Fruit fly (Drosophila melanogaster) whole organism, embryonic: ENCODE data around the gene Ucp4A.

ENCODE experiments used
- ATbp ChIP-seq: fragments of 200-800 bp; sonication (Bioruptor generic); optimal IDR thresholded peaks from 2 replicates; lab custom pipeline; 2017; ENCODE audit warnings: missing biosample characterization, mild to moderate bottlenecking, missing genetic modification characterization, missing genetic modification reagents
- Adf1 ChIP-seq: fragments of 200-800 bp; sonication (Bioruptor generic); IDR thresholded peaks from 2 replicates; pipeline ENCODE4 v1.3.6; 2022; ENCODE audit warnings: missing biosample characterization, missing genetic modification characterization
- CG11085 ChIP-seq: fragments of 200-800 bp; sonication (Bioruptor generic); IDR thresholded peaks from 2 replicates; pipeline ENCODE4 v1.3.6; 2022; ENCODE audit warnings: missing biosample characterization, missing genetic modification characterization
- CG12391 ChIP-seq: fragments of 200-800 bp; sonication (Bioruptor generic); optimal IDR thresholded peaks from 3 replicates; lab custom pipeline; 2018; ENCODE audit warnings: missing biosample characterization, mild to moderate bottlenecking, missing genetic modification characterization, moderate library complexity
- CG12769 ChIP-seq: fragments of 200-800 bp; sonication (Bioruptor generic); optimal IDR thresholded peaks from 2 replicates; lab custom pipeline; 2019; ENCODE audit warnings: missing biosample characterization, mild to moderate bottlenecking, missing genetic modification characterization, moderate library complexity
- CG15479 ChIP-seq: fragments of 200-800 bp; sonication (Bioruptor generic); optimal IDR thresholded peaks from 3 replicates; lab custom pipeline; 2019; ENCODE audit warnings: missing biosample characterization, mild to moderate bottlenecking, missing genetic modification characterization, moderate library complexity
- CG3407 ChIP-seq: fragments of 200-800 bp; sonication (Bioruptor generic); optimal IDR thresholded peaks from 2 replicates; lab custom pipeline; 2018; ENCODE audit warnings: missing biosample characterization, mild to moderate bottlenecking, missing genetic modification characterization
- CG4424 ChIP-seq: fragments of 200-800 bp; sonication (Bioruptor generic); optimal IDR thresholded peaks from 3 replicates; lab custom pipeline; 2016; ENCODE audit warnings: missing biosample characterization, missing genetic modification characterization
- CG4707 ChIP-seq: fragments of 200-800 bp; sonication (Bioruptor generic); optimal IDR thresholded peaks from 2 replicates; lab custom pipeline; 2018; ENCODE audit warnings: missing biosample characterization, mild to moderate bottlenecking, missing genetic modification characterization, moderate library complexity
- CG7928 ChIP-seq: fragments of 200-800 bp; sonication (Bioruptor generic); optimal IDR thresholded peaks from 2 replicates; lab custom pipeline; 2017; ENCODE audit warnings: missing biosample characterization, mild to moderate bottlenecking, missing genetic modification characterization
- CG7963 ChIP-seq: fragments of 200-800 bp; sonication (Bioruptor generic); IDR thresholded peaks from 3 replicates; pipeline ENCODE4 v1.3.6; 2022; ENCODE audit warnings: missing biosample characterization, missing genetic modification characterization; ENCODE audit not compliant: partially characterized antibody
- Drgx ChIP-seq: fragments of 200-800 bp; sonication (Bioruptor generic); IDR thresholded peaks from 2 replicates; pipeline ENCODE4 v1.3.6; 2022; ENCODE audit warnings: missing biosample characterization, missing genetic modification characterization
- Elba2 ChIP-seq: fragments of 200-800 bp; sonication (Bioruptor generic); optimal IDR thresholded peaks from 3 replicates; lab custom pipeline; 2016; ENCODE audit warnings: missing biosample characterization, missing genetic modification characterization
- Ets65A ChIP-seq: fragments of 200-800 bp; sonication (Bioruptor generic); peaks from one replicate; lab custom pipeline; 2016; ENCODE audit warnings: missing biosample characterization, missing genetic modification characterization
- GATAe ChIP-seq: fragments of 200-800 bp; sonication (Bioruptor generic); conservative IDR thresholded peaks from 2 replicates; pipeline ENCODE4 v1.3.6; 2022; ENCODE audit warnings: missing biosample characterization, missing genetic modification characterization
- HLH54F ChIP-seq: fragments of 200-800 bp; sonication (Bioruptor generic); optimal IDR thresholded peaks from 3 replicates; lab custom pipeline; 2016; ENCODE audit warnings: missing biosample characterization, missing genetic modification characterization
- HLHmδ ChIP-seq: fragments of 200-800 bp; sonication (Bioruptor generic); optimal IDR thresholded peaks from 2 replicates; lab custom pipeline; 2018; ENCODE audit warnings: missing biosample characterization, mild to moderate bottlenecking, missing genetic modification characterization, moderate library complexity
- Hey ChIP-seq: fragments of 200-800 bp; sonication (Bioruptor generic); optimal IDR thresholded peaks from 3 replicates; lab custom pipeline; 2018; ENCODE audit warnings: missing biosample characterization, mild to moderate bottlenecking, missing genetic modification characterization
- Hmr ChIP-seq: fragments of 200-800 bp; sonication (Bioruptor generic); optimal IDR thresholded peaks from 3 replicates; lab custom pipeline; 2017; ENCODE audit warnings: mild to moderate bottlenecking, missing biosample characterization, missing genetic modification reagents, missing genetic modification characterization
- Hr78 ChIP-seq, 2 experiments: fragments of 200-800 bp in 1 of 2; fragments of >200 bp in 1 of 2; sonication (Bioruptor generic) in 1 of 2; optimal IDR thresholded peaks; 2 replicates each; lab custom pipeline; 2017 to 2019; ENCODE audit warnings: missing biosample characterization in 2 of 2, missing genetic modification characterization in 2 of 2, mild to moderate bottlenecking in 1 of 2, moderate library complexity in 1 of 2
- MESR4 ChIP-seq: fragments of 200-800 bp; sonication (Bioruptor generic); optimal IDR thresholded peaks from 2 replicates; lab custom pipeline; 2018; ENCODE audit warnings: missing biosample characterization, mild to moderate bottlenecking, missing genetic modification characterization, moderate library complexity
- Mes4 ChIP-seq: fragments of 200-800 bp; sonication (Bioruptor generic); optimal IDR thresholded peaks from 2 replicates; lab custom pipeline; 2016; ENCODE audit warnings: missing biosample characterization, missing genetic modification characterization
- NfI ChIP-seq: fragments of 200-800 bp; sonication (Bioruptor generic); optimal IDR thresholded peaks from 3 replicates; lab custom pipeline; 2018; ENCODE audit warnings: missing biosample characterization, mild to moderate bottlenecking, missing genetic modification characterization, moderate library complexity
- TFAM ChIP-seq: fragments of 200-800 bp; sonication (Bioruptor generic); optimal IDR thresholded peaks from 2 replicates; lab custom pipeline; 2017; ENCODE audit warnings: missing biosample characterization, missing genetic modification characterization, inconsistent platforms
- Xrp1 ChIP-seq: fragments of 200-800 bp; sonication (Bioruptor generic); IDR thresholded peaks from 2 replicates; pipeline ENCODE4 v1.3.6; 2022; ENCODE audit warnings: missing biosample characterization, missing genetic modification characterization
- amos ChIP-seq: fragments of 200-800 bp; sonication (Bioruptor generic); IDR thresholded peaks from 2 replicates; pipeline ENCODE4 v1.3.6; 2022; ENCODE audit warnings: missing biosample characterization, missing genetic modification characterization; ENCODE audit not compliant: partially characterized antibody
- br ChIP-seq: fragments of >200 bp; optimal IDR thresholded peaks from 2 replicates; lab custom pipeline; 2017
- bsh ChIP-seq, 2 experiments: fragments of 200-800 bp; sonication (Bioruptor generic); optimal IDR thresholded peaks; 2 replicates each; lab custom pipeline; 2017 to 2018; ENCODE audit warnings: mild to moderate bottlenecking in 2 of 2, missing biosample characterization in 2 of 2, missing genetic modification characterization in 2 of 2, moderate library complexity in 1 of 2
- dati ChIP-seq: fragments of 200-800 bp; sonication (Bioruptor generic); IDR thresholded peaks from 2 replicates; pipeline ENCODE4 v1.3.6; 2022; ENCODE audit warnings: missing biosample characterization, missing genetic modification characterization
- dm ChIP-seq: fragments of 200-800 bp; sonication (Bioruptor generic); optimal IDR thresholded peaks from 3 replicates; lab custom pipeline; 2016; ENCODE audit warnings: missing biosample characterization, missing genetic modification characterization
- dmrt11E ChIP-seq: fragments of 200-800 bp; sonication (Bioruptor generic); optimal IDR thresholded peaks from 3 replicates; lab custom pipeline; 2018; ENCODE audit warnings: missing biosample characterization, mild to moderate bottlenecking, missing genetic modification characterization, moderate library complexity
- esg ChIP-seq: fragments of 200-800 bp; sonication (Bioruptor generic); conservative IDR thresholded peaks from 2 replicates; pipeline ENCODE4 v1.3.6; 2022; ENCODE audit warnings: missing biosample characterization, missing genetic modification characterization
- fd3F ChIP-seq: fragments of 200-800 bp; sonication (Bioruptor generic); optimal IDR thresholded peaks from 2 replicates; lab custom pipeline; 2018; ENCODE audit warnings: missing biosample characterization, mild to moderate bottlenecking, missing genetic modification characterization, moderate library complexity
- ftz-f1 ChIP-seq: fragments of 200-800 bp; sonication (Bioruptor generic); optimal IDR thresholded peaks from 2 replicates; lab custom pipeline; 2016; ENCODE audit warnings: missing biosample characterization, missing genetic modification characterization
- gce ChIP-seq: fragments of 200-800 bp; sonication (Bioruptor generic); IDR thresholded peaks from 3 replicates; pipeline ENCODE4 v1.3.6; 2022; ENCODE audit warnings: missing biosample characterization, missing genetic modification characterization
- gt ChIP-seq: fragments of 200-800 bp; sonication (Bioruptor generic); IDR thresholded peaks from 2 replicates; pipeline ENCODE4 v1.3.6; 2022; ENCODE audit warnings: missing biosample characterization, missing genetic modification characterization
- h ChIP-seq: fragments of >200 bp; optimal IDR thresholded peaks from 2 replicates; lab custom pipeline; 2017
- hkb ChIP-seq, 2 experiments: fragments of 200-800 bp in 1 of 2; fragments of >200 bp in 1 of 2; sonication (Bioruptor generic) in 1 of 2; IDR thresholded peaks in 1 of 2; optimal IDR thresholded peaks in 1 of 2; 2 replicates each; pipeline versions ENCODE4 v1.3.6 to Lab custom; 2017 to 2022; ENCODE audit warnings: missing biosample characterization in 1 of 2, missing genetic modification characterization in 1 of 2
- inv ChIP-seq: fragments of 200-800 bp; sonication (Bioruptor generic); IDR thresholded peaks from 2 replicates; pipeline ENCODE4 v1.3.6; 2022; ENCODE audit warnings: missing biosample characterization, missing genetic modification characterization; ENCODE audit not compliant: partially characterized antibody
- jumu ChIP-seq: fragments of 200-800 bp; sonication (Bioruptor generic); optimal IDR thresholded peaks from 3 replicates; lab custom pipeline; 2016; ENCODE audit warnings: missing biosample characterization, missing genetic modification characterization
- lab ChIP-seq: fragments of 200-800 bp; sonication (Bioruptor generic); optimal IDR thresholded peaks from 3 replicates; lab custom pipeline; 2017; ENCODE audit warnings: missing biosample characterization, missing genetic modification characterization, mild to moderate bottlenecking, moderate library complexity, missing genetic modification reagents
- mirr ChIP-seq: fragments of 200-800 bp; sonication (Bioruptor generic); optimal IDR thresholded peaks from 3 replicates; lab custom pipeline; 2018; ENCODE audit warnings: missing biosample characterization, mild to moderate bottlenecking, missing genetic modification characterization
- peb ChIP-seq: fragments of 200-800 bp; sonication (Bioruptor generic); IDR thresholded peaks from 2 replicates; pipeline ENCODE4 v1.3.6; 2022; ENCODE audit warnings: missing biosample characterization, missing genetic modification characterization
- prd ChIP-seq, 3 experiments: fragments of >200 bp in 2 of 3; fragments of 200-800 bp in 1 of 3; sonication (Bioruptor generic) in 1 of 3; optimal IDR thresholded peaks in 2 of 3; IDR thresholded peaks in 1 of 3; 2 replicates in 2 of 3; 3 replicates in 1 of 3; pipeline versions ENCODE4 v1.3.6 to Lab custom; 2017 to 2022; ENCODE audit warnings: missing biosample characterization in 1 of 3, missing genetic modification characterization in 1 of 3
- run ChIP-seq: fragments of 200-800 bp; sonication (Bioruptor generic); optimal IDR thresholded peaks from 3 replicates; lab custom pipeline; 2018; ENCODE audit warnings: missing biosample characterization, mild to moderate bottlenecking, missing genetic modification characterization
- slbo ChIP-seq: fragments of 200-800 bp; sonication (Bioruptor generic); IDR thresholded peaks from 2 replicates; pipeline ENCODE4 v1.3.6; 2022; ENCODE audit warnings: missing biosample characterization, missing genetic modification characterization
- trem ChIP-seq: fragments of 200-800 bp; optimal IDR thresholded peaks from 3 replicates; lab custom pipeline; 2019; ENCODE audit warnings: missing biosample characterization, mild to moderate bottlenecking, missing genetic modification characterization, moderate library complexity
- ttk ChIP-seq: fragments of 200-800 bp; sonication (Bioruptor generic); IDR thresholded peaks from 2 replicates; pipeline ENCODE4 v2.1.2; 2022; ENCODE audit warnings: missing biosample characterization, missing genetic modification characterization

Gene Ucp4A

dm6 chrX:17826807-17827703 is 17.7 kb upstream of the Ucp4A start, which contains the start of gene Socs16D (continued):
- no peak for TF ChIP-seq Hey (tag; lab: Kevin White, UChicago)
- TF ChIP-seq Ets65A: peak; percentile 76
- no peak for TF ChIP-seq Adf1 (GFP tag; lab: Robert Waterston, UW)
- TF ChIP-seq CG15479 (GFP tag; lab: Kevin White, UChicago): peak; percentile 96
- peak; percentile 99 for TF ChIP-seq Elba2 (GFP tag; lab: Kevin White, UChicago)
- no peak for TF ChIP-seq ATbp (GFP tag; lab: Kevin White, UChicago)
- no peak for TF ChIP-seq fd3F
- TF ChIP-seq prd (optimal IDR thresholded peaks at IDR 0.05; lab: Kevin White, UChicago): no peak
- no peak for TF ChIP-seq prd (GFP tag; IDR thresholded peaks at IDR 0.05; lab: Robert Waterston, UW)
- TF ChIP-seq HLHmδ: peak; percentile 52
- peak; percentile 37 for TF ChIP-seq CG12391 (tag; lab: Kevin White, UChicago)
- TF ChIP-seq Xrp1: no peak
- TF ChIP-seq MESR4 (GFP tag; lab: Kevin White, UChicago): peak; percentile 92
- TF ChIP-seq CG7928 (GFP tag; lab: Kevin White, UChicago): no peak
- no peak for TF ChIP-seq dmrt11E
- peak; percentile 56 for TF ChIP-seq dm (GFP tag; lab: Kevin White, UChicago)
- TF ChIP-seq run (tag; lab: Kevin White, UChicago): peak; percentile 13
- TF ChIP-seq gce (GFP tag; lab: Robert Waterston, UW): no peak
- TF ChIP-seq slbo: peak; percentile 53; the same call in 1 of the 2 replicates
- no peak for TF ChIP-seq ttk (GFP tag; lab: Robert Waterston, UW)
- no peak for TF ChIP-seq esg (GFP tag; lab: Robert Waterston, UW)
- TF ChIP-seq dati (GFP tag; lab: Robert Waterston, UW): no peak
- no peak for TF ChIP-seq ftz-f1 (GFP tag; lab: Kevin White, UChicago)
- TF ChIP-seq peb (GFP tag; lab: Robert Waterston, UW): no peak
- TF ChIP-seq amos (GFP tag; lab: Robert Waterston, UW): peak; percentile 99
- peak; percentile 22 for TF ChIP-seq HLH54F (GFP tag; lab: Kevin White, UChicago)
- TF ChIP-seq h (lab: Kevin White, UChicago): no peak
- peak; percentile 98 for TF ChIP-seq inv (GFP tag; lab: Robert Waterston, UW)
- peak; percentile 2 for TF ChIP-seq NfI (GFP tag; lab: Kevin White, UChicago)
- no peak for TF ChIP-seq CG4424 (GFP tag; lab: Kevin White, UChicago)
- TF ChIP-seq CG12769 (tag; lab: Kevin White, UChicago): peak; percentile 28
- peak; percentile 78 for TF ChIP-seq trem (tag; lab: Kevin White, UChicago)
- peak; percentile 21 for TF ChIP-seq mirr (GFP tag; lab: Kevin White, UChicago)
- TF ChIP-seq br (lab: Kevin White, UChicago): no peak
- peak in 1 of 2 experiments; percentile 46 for TF ChIP-seq bsh (GFP tag; optimal IDR thresholded peaks at IDR 0.05; lab: Kevin White, UChicago)
- no peak for TF ChIP-seq Mes4
- no peak for TF ChIP-seq TFAM (GFP tag; lab: Kevin White, UChicago)
- peak; percentile 45 for TF ChIP-seq jumu (GFP tag; lab: Kevin White, UChicago)
- TF ChIP-seq Hr78 (GFP tag; optimal IDR thresholded peaks at IDR 0.05; lab: Kevin White, UChicago): no peak
- no peak; the same call in 1 of the 2 replicates for TF ChIP-seq Drgx (GFP tag; lab: Robert Waterston, UW)
- no peak for TF ChIP-seq CG4707 (GFP tag; lab: Kevin White, UChicago)
- no peak for TF ChIP-seq gt (GFP tag; lab: Robert Waterston, UW)
- peak; percentile 97 for TF ChIP-seq CG7963
- TF ChIP-seq Hmr (GFP tag; lab: Kevin White, UChicago): peak; percentile 73
- TF ChIP-seq GATAe (GFP tag; lab: Robert Waterston, UW): no peak
- TF ChIP-seq CG3407 (GFP tag; lab: Kevin White, UChicago): peak; percentile 2
- no peak for TF ChIP-seq hkb (optimal IDR thresholded peaks at IDR 0.05; lab: Kevin White, UChicago)
- peak; percentile 17; the same call in 1 of the 2 replicates for TF ChIP-seq hkb (GFP tag; IDR thresholded peaks at IDR 0.05; lab: Robert Waterston, UW)
- TF ChIP-seq CG11085: no peak
- peak; percentile 52 for TF ChIP-seq lab (GFP tag; lab: Kevin White, UChicago)
